Fruit fly (Drosophila melanogaster) whole organism, embryonic: Measurements from ENCODE around the gene ClC-c.

ENCODE experiments used
- Atf3 ChIP-seq: fragments of 200-800 bp; sonication (Bioruptor generic); optimal IDR thresholded peaks from 3 replicates; lab custom pipeline; 2016; ENCODE audit warnings: missing biosample characterization, missing genetic modification characterization
- B-H2 ChIP-seq: fragments of 200-800 bp; sonication (Bioruptor generic); optimal IDR thresholded peaks from 2 replicates; lab custom pipeline; 2018; ENCODE audit warnings: missing biosample characterization, mild to moderate bottlenecking, missing genetic modification characterization
- Bgb ChIP-seq: fragments of 200-800 bp; sonication (Bioruptor generic); IDR thresholded peaks from 2 replicates; pipeline ENCODE4 v1.3.6; 2022; ENCODE audit warnings: missing biosample characterization, missing genetic modification characterization; ENCODE audit not compliant: partially characterized antibody
- CG10431 ChIP-seq: fragments of 200-800 bp; sonication (Bioruptor generic); optimal IDR thresholded peaks from 3 replicates; lab custom pipeline; 2018; ENCODE audit warnings: missing biosample characterization, mild to moderate bottlenecking, missing genetic modification characterization
- CG11085 ChIP-seq: fragments of 200-800 bp; sonication (Bioruptor generic); IDR thresholded peaks from 2 replicates; pipeline ENCODE4 v1.3.6; 2022; ENCODE audit warnings: missing biosample characterization, missing genetic modification characterization
- CG12236 ChIP-seq: fragments of 200-800 bp; sonication (Bioruptor generic); optimal IDR thresholded peaks from 2 replicates; lab custom pipeline; 2016; ENCODE audit warnings: missing biosample characterization, missing genetic modification characterization
- CG13296 ChIP-seq: fragments of 200-800 bp; sonication (Bioruptor generic); optimal IDR thresholded peaks from 3 replicates; lab custom pipeline; 2018; ENCODE audit warnings: missing biosample characterization, mild to moderate bottlenecking, missing genetic modification characterization
- CG1602 ChIP-seq: fragments of 200-800 bp; sonication (Bioruptor generic); optimal IDR thresholded peaks from 3 replicates; lab custom pipeline; 2016; ENCODE audit warnings: missing biosample characterization, missing genetic modification characterization
- CG17328 ChIP-seq: fragments of 200-800 bp; sonication (Bioruptor generic); IDR thresholded peaks from 2 replicates; pipeline ENCODE4 v1.3.6; 2022; ENCODE audit warnings: missing biosample characterization, missing genetic modification characterization
- CG17912 ChIP-seq: fragments of 200-800 bp; sonication (Bioruptor generic); optimal IDR thresholded peaks from 2 replicates; lab custom pipeline; 2018; ENCODE audit warnings: missing biosample characterization, mild to moderate bottlenecking, missing genetic modification characterization
- CG2129 ChIP-seq: fragments of 200-800 bp; sonication (Bioruptor generic); IDR thresholded peaks from 2 replicates; pipeline ENCODE4 v1.3.6; 2022; ENCODE audit warnings: missing biosample characterization, missing genetic modification characterization; ENCODE audit not compliant: partially characterized antibody
- CG2678 ChIP-seq: fragments of 200-800 bp; sonication (Bioruptor generic); optimal IDR thresholded peaks from 3 replicates; lab custom pipeline; 2019; ENCODE audit warnings: missing biosample characterization, mild to moderate bottlenecking, missing genetic modification characterization, moderate library complexity
- CG2889 ChIP-seq: fragments of 200-800 bp; sonication (Bioruptor generic); IDR thresholded peaks from 3 replicates; pipeline ENCODE4 v1.3.6; 2022; ENCODE audit warnings: missing biosample characterization, missing genetic modification characterization
- CG33557 ChIP-seq: fragments of 200-800 bp; sonication (Bioruptor generic); optimal IDR thresholded peaks from 2 replicates; lab custom pipeline; 2019; ENCODE audit warnings: missing biosample characterization, mild to moderate bottlenecking, missing genetic modification characterization, moderate library complexity
- CG34224 ChIP-seq: fragments of 200-800 bp; sonication (Bioruptor generic); IDR thresholded peaks from 3 replicates; pipeline ENCODE4 v1.3.6; 2022; ENCODE audit warnings: missing biosample characterization, missing genetic modification characterization; ENCODE audit not compliant: partially characterized antibody
- CG42726 ChIP-seq: fragments of 200-800 bp; sonication (Bioruptor generic); IDR thresholded peaks from 2 replicates; pipeline ENCODE4 v1.3.6; 2022; ENCODE audit warnings: missing biosample characterization, missing genetic modification characterization; ENCODE audit not compliant: partially characterized antibody
- CG6683 ChIP-seq: fragments of 200-800 bp; sonication (Bioruptor generic); optimal IDR thresholded peaks from 2 replicates; lab custom pipeline; 2017; ENCODE audit warnings: missing biosample characterization, mild to moderate bottlenecking, missing genetic modification characterization, missing genetic modification reagents
- CG6813 ChIP-seq: fragments of 200-800 bp; sonication (Bioruptor generic); optimal IDR thresholded peaks from 2 replicates; lab custom pipeline; 2017; ENCODE audit warnings: missing biosample characterization, missing genetic modification characterization, mild to moderate bottlenecking, moderate library complexity, missing genetic modification reagents
- CG7271 ChIP-seq: fragments of 200-800 bp; sonication (Bioruptor generic); optimal IDR thresholded peaks from 2 replicates; lab custom pipeline; 2018; ENCODE audit warnings: missing biosample characterization, mild to moderate bottlenecking, missing genetic modification characterization, moderate library complexity
- CG7987 ChIP-seq: fragments of 200-800 bp; sonication (Bioruptor generic); optimal IDR thresholded peaks from 2 replicates; lab custom pipeline; 2018; ENCODE audit warnings: missing biosample characterization, mild to moderate bottlenecking, missing genetic modification characterization, moderate library complexity
- Camta ChIP-seq: fragments of 200-800 bp; sonication (Bioruptor generic); optimal IDR thresholded peaks from 2 replicates; lab custom pipeline; 2016; ENCODE audit warnings: missing biosample characterization, missing genetic modification characterization
- Chrac-16 ChIP-seq: fragments of 200-800 bp; sonication (Bioruptor generic); optimal IDR thresholded peaks from 3 replicates; lab custom pipeline; 2016; ENCODE audit warnings: missing biosample characterization, missing genetic modification characterization
- D ChIP-seq, 2 experiments: fragments of 200-800 bp in 1 of 2; fragments of >200 bp in 1 of 2; sonication (Bioruptor generic) in 1 of 2; optimal IDR thresholded peaks; 2 replicates in 1 of 2; 3 replicates in 1 of 2; lab custom pipeline; 2017; ENCODE audit warnings: mild to moderate bottlenecking in 1 of 2, missing biosample characterization in 1 of 2, missing genetic modification characterization in 1 of 2, missing genetic modification reagents in 1 of 2
- D19A ChIP-seq: fragments of 200-800 bp; optimal IDR thresholded peaks from 3 replicates; lab custom pipeline; 2019; ENCODE audit warnings: missing biosample characterization, mild to moderate bottlenecking, missing genetic modification characterization, moderate library complexity
- Deaf1 ChIP-seq: fragments of 200-800 bp; optimal IDR thresholded peaks from 3 replicates; lab custom pipeline; 2019; ENCODE audit warnings: missing biosample characterization, mild to moderate bottlenecking, missing genetic modification characterization, moderate library complexity
- Dip2 ChIP-seq: fragments of 200-800 bp; sonication (Bioruptor generic); IDR thresholded peaks from 2 replicates; pipeline ENCODE4 v1.3.6; 2022; ENCODE audit warnings: missing biosample characterization, missing genetic modification characterization
- HmgZ ChIP-seq: fragments of 200-800 bp; sonication (Bioruptor generic); optimal IDR thresholded peaks from 2 replicates; lab custom pipeline; 2018; ENCODE audit warnings: missing biosample characterization, mild to moderate bottlenecking, missing genetic modification characterization
- Mes4 ChIP-seq: fragments of 200-800 bp; sonication (Bioruptor generic); optimal IDR thresholded peaks from 2 replicates; lab custom pipeline; 2016; ENCODE audit warnings: missing biosample characterization, missing genetic modification characterization
- Myb ChIP-seq: fragments of 200-800 bp; sonication (Bioruptor generic); optimal IDR thresholded peaks from 2 replicates; lab custom pipeline; 2016; ENCODE audit warnings: missing biosample characterization, missing genetic modification characterization
- Usf ChIP-seq: fragments of 200-800 bp; sonication (Bioruptor generic); optimal IDR thresholded peaks from 2 replicates; lab custom pipeline; 2017; ENCODE audit warnings: missing genotype, missing biosample characterization, missing genetic modification characterization
- al ChIP-seq: fragments of 200-800 bp; sonication (Bioruptor generic); IDR thresholded peaks from 2 replicates; pipeline ENCODE4 v1.3.6; 2022; ENCODE audit warnings: missing biosample characterization, missing genetic modification characterization
- ap ChIP-seq: fragments of 200-800 bp; sonication (Bioruptor generic); IDR thresholded peaks from 2 replicates; pipeline ENCODE4 v1.3.6; 2022; ENCODE audit warnings: missing biosample characterization, missing genetic modification characterization
- ash1 ChIP-seq: fragments of 200-800 bp; sonication (Bioruptor generic); optimal IDR thresholded peaks from 2 replicates; lab custom pipeline; 2018; ENCODE audit warnings: missing biosample characterization, mild to moderate bottlenecking, missing genetic modification characterization
- az2 ChIP-seq: fragments of 200-800 bp; sonication (Bioruptor generic); optimal IDR thresholded peaks from 3 replicates; lab custom pipeline; 2016; ENCODE audit warnings: missing biosample characterization, missing genetic modification characterization
- cwo ChIP-seq: fragments of 200-800 bp; sonication (Bioruptor generic); optimal IDR thresholded peaks from 3 replicates; lab custom pipeline; 2017; ENCODE audit warnings: missing biosample characterization, missing genetic modification characterization, mild to moderate bottlenecking, moderate library complexity, missing genetic modification reagents
- gem ChIP-seq: fragments of 200-800 bp; sonication (Bioruptor generic); optimal IDR thresholded peaks from 2 replicates; lab custom pipeline; 2019; ENCODE audit warnings: missing biosample characterization, mild to moderate bottlenecking, missing genetic modification characterization, moderate library complexity
- ind ChIP-seq: fragments of 200-800 bp; sonication (Bioruptor generic); optimal IDR thresholded peaks from 3 replicates; lab custom pipeline; 2016; ENCODE audit warnings: missing biosample characterization, missing genetic modification characterization
- jigr1 ChIP-seq: fragments of 200-800 bp; sonication (Bioruptor generic); IDR thresholded peaks from 3 replicates; pipeline ENCODE4 v1.3.6; 2022; ENCODE audit warnings: missing biosample characterization, missing genetic modification characterization
- jumu ChIP-seq: fragments of 200-800 bp; sonication (Bioruptor generic); optimal IDR thresholded peaks from 3 replicates; lab custom pipeline; 2016; ENCODE audit warnings: missing biosample characterization, missing genetic modification characterization
- kni ChIP-seq: fragments of 200-800 bp; sonication (Bioruptor generic); optimal IDR thresholded peaks from 3 replicates; lab custom pipeline; 2017; ENCODE audit warnings: mild to moderate bottlenecking, missing biosample characterization, missing genetic modification reagents, missing genetic modification characterization
- pzg ChIP-seq: fragments of 200-800 bp; sonication (Bioruptor generic); optimal IDR thresholded peaks from 3 replicates; lab custom pipeline; 2018; ENCODE audit warnings: missing biosample characterization, mild to moderate bottlenecking, missing genetic modification characterization, moderate library complexity
- shn ChIP-seq: fragments of 200-800 bp; sonication (Bioruptor generic); optimal IDR thresholded peaks from 3 replicates; lab custom pipeline; 2016; ENCODE audit warnings: missing biosample characterization, missing genetic modification characterization
- sisA ChIP-seq: fragments of 200-800 bp; sonication (Bioruptor generic); IDR thresholded peaks from 2 replicates; pipeline ENCODE4 v1.3.6; 2022; ENCODE audit warnings: missing biosample characterization, missing genetic modification characterization
- sna ChIP-seq: fragments of 200-800 bp; sonication (Bioruptor generic); IDR thresholded peaks from 2 replicates; pipeline ENCODE4 v1.3.6; 2022; ENCODE audit warnings: missing biosample characterization, missing genetic modification characterization; ENCODE audit not compliant: partially characterized antibody
- tin ChIP-seq: fragments of 200-800 bp; sonication (Bioruptor generic); optimal IDR thresholded peaks from 3 replicates; lab custom pipeline; 2016; ENCODE audit warnings: missing biosample characterization, missing genetic modification characterization
- twi ChIP-seq: fragments of 200-800 bp; optimal IDR thresholded peaks from 2 replicates; lab custom pipeline; 2019; ENCODE audit warnings: missing biosample characterization, mild to moderate bottlenecking, missing genetic modification characterization, moderate library complexity
- vfl ChIP-seq: fragments of 200-800 bp; sonication (Bioruptor generic); optimal IDR thresholded peaks from 2 replicates; lab custom pipeline; 2016; ENCODE audit warnings: missing biosample characterization, missing genetic modification characterization
- wdn ChIP-seq: fragments of 200-800 bp; sonication (Bioruptor generic); IDR thresholded peaks from 2 replicates; pipeline ENCODE4 v1.3.6; 2022; ENCODE audit warnings: missing biosample characterization, missing genetic modification characterization
- z ChIP-seq: fragments of 200-800 bp; sonication (Bioruptor generic); IDR thresholded peaks from 3 replicates; pipeline ENCODE4 v1.3.6; 2022; ENCODE audit warnings: missing biosample characterization, missing genetic modification characterization

Gene ClC-c

DNA sequence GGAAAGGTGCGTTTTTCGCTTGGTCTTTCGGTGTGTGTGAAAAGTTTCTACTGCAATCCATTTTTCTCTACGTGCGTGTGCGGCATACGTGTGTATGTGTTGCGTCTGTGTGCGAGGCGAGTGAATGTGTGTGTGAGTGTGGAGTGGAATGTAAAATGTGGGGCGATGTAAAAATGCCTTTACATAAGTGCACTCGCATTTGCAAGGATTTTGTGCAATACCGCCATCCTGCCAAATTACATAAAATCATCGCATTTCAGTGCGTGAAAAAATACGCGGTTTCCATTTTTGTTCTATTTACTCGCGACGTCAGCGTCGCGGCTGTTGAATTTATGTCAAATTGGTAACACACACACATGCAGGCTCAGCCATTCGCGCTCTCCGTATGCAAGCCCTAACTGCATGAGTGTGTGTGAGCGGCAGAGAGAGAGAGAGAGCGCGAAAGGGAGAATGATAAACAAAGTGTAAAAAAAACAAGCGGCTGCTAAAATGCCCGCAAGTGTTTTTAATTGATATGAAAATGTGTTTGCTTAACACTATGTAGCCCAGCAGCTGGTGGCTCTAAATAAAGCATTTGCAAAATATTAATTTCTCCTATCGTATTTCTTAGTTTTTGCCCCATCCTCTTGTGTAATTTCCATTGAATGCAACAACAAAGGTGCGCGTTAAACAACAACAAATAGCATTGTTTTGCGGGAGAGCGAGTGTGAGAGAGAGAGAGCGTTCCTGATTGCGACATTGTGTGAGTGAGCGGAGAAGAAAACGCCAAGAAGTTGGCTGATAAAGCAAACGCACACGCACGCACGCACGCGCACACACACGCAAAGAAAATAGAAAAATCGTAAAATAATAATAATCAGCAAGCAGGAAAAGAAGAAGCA is 37.9 kb upstream of the ClC-c start (continued):
- TF ChIP-seq jumu (GFP tag; lab: Kevin White, UChicago): no peak
- no peak for TF ChIP-seq CG42726 (GFP tag; lab: Robert Waterston, UW)
- no peak for TF ChIP-seq HmgZ (tag; lab: Kevin White, UChicago)
- no peak for TF ChIP-seq az2 (GFP tag; lab: Kevin White, UChicago)
- peak; percentile 80 for TF ChIP-seq D (optimal IDR thresholded peaks at IDR 0.05; lab: Kevin White, UChicago)
- TF ChIP-seq D (GFP tag; optimal IDR thresholded peaks at IDR 0.05; lab: Kevin White, UChicago): peak; percentile 25
- peak; percentile 45 for TF ChIP-seq CG6813 (GFP tag; lab: Kevin White, UChicago)
- TF ChIP-seq Dip2 (GFP tag; lab: Robert Waterston, UW): no peak
- TF ChIP-seq CG12236 (GFP tag; lab: Kevin White, UChicago): no peak
- no peak for TF ChIP-seq CG7987 (GFP tag; lab: Kevin White, UChicago)
- TF ChIP-seq ap (GFP tag; lab: Robert Waterston, UW): no peak
- TF ChIP-seq ind (GFP tag; lab: Kevin White, UChicago): no peak
- no peak for TF ChIP-seq Camta (GFP tag; lab: Kevin White, UChicago)
- no peak for TF ChIP-seq D19A (tag; lab: Kevin White, UChicago)
- TF ChIP-seq tin (GFP tag; lab: Kevin White, UChicago): no peak
- TF ChIP-seq z: no peak
- no peak for TF ChIP-seq B-H2 (GFP tag; lab: Kevin White, UChicago)
- TF ChIP-seq CG6683 (GFP tag; lab: Kevin White, UChicago): peak; percentile 13
- TF ChIP-seq jigr1 (GFP tag; lab: Robert Waterston, UW): no peak
- TF ChIP-seq wdn (GFP tag; lab: Robert Waterston, UW): no peak
- TF ChIP-seq Myb (GFP tag; lab: Kevin White, UChicago): no peak
- TF ChIP-seq CG13296: no peak
- TF ChIP-seq CG17328: no peak
- no peak for TF ChIP-seq CG2889 (GFP tag; lab: Robert Waterston, UW)
- no peak for TF ChIP-seq CG34224 (GFP tag; lab: Robert Waterston, UW)
- no peak for TF ChIP-seq CG33557 (GFP tag; lab: Kevin White, UChicago)
- no peak for TF ChIP-seq twi (tag; lab: Kevin White, UChicago)
- no peak for TF ChIP-seq Usf (GFP tag; lab: Kevin White, UChicago)
- no peak for TF ChIP-seq CG11085
- no peak for TF ChIP-seq Atf3
- TF ChIP-seq Deaf1 (tag; lab: Kevin White, UChicago): no peak
- TF ChIP-seq kni (GFP tag; lab: Kevin White, UChicago): peak; percentile 87
- no peak for TF ChIP-seq cwo (GFP tag; lab: Kevin White, UChicago)
- TF ChIP-seq CG1602 (GFP tag; lab: Kevin White, UChicago): no peak
- TF ChIP-seq sisA (GFP tag; lab: Robert Waterston, UW): no peak
- TF ChIP-seq Chrac-16: no peak
- no peak for TF ChIP-seq shn (GFP tag; lab: Kevin White, UChicago)
- no peak for TF ChIP-seq sna (GFP tag; lab: Robert Waterston, UW)
- TF ChIP-seq Mes4 (GFP tag; lab: Kevin White, UChicago): no peak
- no peak for TF ChIP-seq ash1 (GFP tag; lab: Kevin White, UChicago)
- no peak for TF ChIP-seq CG2129 (GFP tag; lab: Robert Waterston, UW)
- no peak for TF ChIP-seq pzg (GFP tag; lab: Kevin White, UChicago)
- TF ChIP-seq CG2678: no peak
- TF ChIP-seq al (GFP tag; lab: Robert Waterston, UW): no peak
- no peak for TF ChIP-seq vfl
- no peak for TF ChIP-seq CG7271 (tag; lab: Kevin White, UChicago)
- TF ChIP-seq gem (tag; lab: Kevin White, UChicago): no peak
- no peak for TF ChIP-seq CG17912 (GFP tag; lab: Kevin White, UChicago)
- peak; percentile 17; the same call in 1 of the 2 replicates for TF ChIP-seq Bgb (GFP tag; lab: Robert Waterston, UW)
- TF ChIP-seq CG10431 (GFP tag; lab: Kevin White, UChicago): no peak
